Worm (Caenorhabditis elegans): ENCODE measurements around the gene F54B11.11.

ce11 chrX:13610040-13610439, 31.5 kb downstream of the F54B11.11 start:
- TF ChIP-seq nhr-237 (tag; optimal IDR thresholded peaks at IDR 0.05) = no peak
- no peak for TF ChIP-seq mab-5 (tag; optimal IDR thresholded peaks at IDR 0.05)
- TF ChIP-seq ZK546.5 (tag; optimal IDR thresholded peaks at IDR 0.05) = no peak
- no peak for TF ChIP-seq aly-2 (tag; optimal IDR thresholded peaks at IDR 0.05)
- no peak for TF ChIP-seq nhr-25 (tag; optimal IDR thresholded peaks at IDR 0.05)
- no peak for TF ChIP-seq snpc-4 (tag; optimal IDR thresholded peaks at IDR 0.05)
- no peak for TF ChIP-seq ztf-11 (tag; optimal IDR thresholded peaks at IDR 0.05)
- no peak for TF ChIP-seq blmp-1 (tag; optimal IDR thresholded peaks at IDR 0.05; ENCODE audit: insufficient read depth)
- no peak for TF ChIP-seq elt-1 (tag; optimal IDR thresholded peaks at IDR 0.05)
- no peak for TF ChIP-seq lin-39 (tag; optimal IDR thresholded peaks at IDR 0.05)
- TF ChIP-seq unc-39 (tag; optimal IDR thresholded peaks at IDR 0.05) = no peak
- no peak for TF ChIP-seq mdl-1 (tag; optimal IDR thresholded peaks at IDR 0.05)

Measured in whole organism, L2 larva.